Fruit fly (Drosophila melanogaster): ENCODE results near the gene CG13690.

The CG13690 gene

DNA sequence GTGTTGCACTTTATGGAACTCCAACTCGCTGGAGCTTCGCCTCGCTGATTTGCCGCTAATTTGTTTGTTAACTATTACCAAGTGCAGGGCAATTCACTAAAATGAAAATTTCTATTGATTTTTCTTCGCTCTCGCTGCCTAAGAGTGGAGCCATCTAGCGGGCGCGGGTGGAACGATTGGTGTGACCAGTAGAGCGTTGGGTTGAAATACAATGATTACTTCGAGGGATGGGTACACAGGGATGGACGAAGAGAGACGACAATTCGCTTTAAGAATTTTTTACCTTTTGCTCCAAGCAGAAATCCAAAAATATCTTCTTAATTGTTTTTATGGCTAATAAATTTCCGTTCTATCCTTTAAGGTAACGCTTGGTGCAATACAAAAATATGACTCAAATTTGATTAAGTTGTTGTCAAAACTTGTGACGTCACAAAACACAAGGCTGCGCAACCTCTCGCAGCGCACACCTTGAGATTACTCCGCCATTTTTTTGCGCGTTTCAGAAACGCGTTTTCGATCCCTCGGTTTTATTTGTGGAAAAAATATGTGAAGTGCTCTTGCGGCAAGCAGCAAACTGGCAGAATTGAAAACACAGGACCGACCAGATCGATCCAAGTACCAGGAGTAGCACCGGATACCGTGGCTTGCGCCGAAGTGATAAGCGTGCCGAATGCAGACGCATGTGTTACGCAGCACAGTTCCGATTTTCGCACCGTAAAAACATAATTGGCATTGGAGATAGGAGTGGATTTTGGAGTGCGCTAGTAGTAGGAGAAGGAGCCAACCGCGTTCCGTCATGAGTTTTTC lies 4.7 kb downstream of the CG13690 start, which contains the start of the genes AP-2alpha and ebi:
Gene AP-2alpha (minus strand): TSS at position 185 of the 807 bp plus-strand sequence.
Gene ebi (plus strand): TSS at position 475 of the 807 bp plus-strand sequence.
- TF ChIP-seq CG8319 (GFP tag; optimal IDR thresholded peaks at IDR 0.05), result peak; percentile 71
- no peak for TF ChIP-seq Eip93F (GFP tag; optimal IDR thresholded peaks at IDR 0.05)
- TF ChIP-seq CG34406 (GFP tag; optimal IDR thresholded peaks at IDR 0.05), result peak; percentile 81
- peak; percentile 90 for TF ChIP-seq CG11902 (GFP tag; optimal IDR thresholded peaks at IDR 0.05)
- peak; percentile 62 for TF ChIP-seq CG11762 (GFP tag; optimal IDR thresholded peaks at IDR 0.05; ENCODE audit: insufficient read depth)
- peak; percentile 84 for TF ChIP-seq eg (GFP tag; IDR thresholded peaks at IDR 0.05)
- peak; percentile 38 for TF ChIP-seq Blimp-1 (GFP tag; optimal IDR thresholded peaks at IDR 0.05)
- peak; percentile 83 for TF ChIP-seq net (GFP tag; optimal IDR thresholded peaks at IDR 0.05)
- TF ChIP-seq CG31627 (GFP tag; optimal IDR thresholded peaks at IDR 0.05), result peak; percentile 97
- peak; percentile 89 for TF ChIP-seq Sox102F (GFP tag; optimal IDR thresholded peaks at IDR 0.05)
- TF ChIP-seq CG32006 (GFP tag; optimal IDR thresholded peaks at IDR 0.05), result peak; percentile 88
- TF ChIP-seq CG6276 (GFP tag; optimal IDR thresholded peaks at IDR 0.05), result no peak
- peak; percentile 91 for TF ChIP-seq OdsH (GFP tag; optimal IDR thresholded peaks at IDR 0.05)
- peak; percentile 37 for TF ChIP-seq CG9139 (GFP tag; optimal IDR thresholded peaks at IDR 0.05)
- peak; percentile 74 for TF ChIP-seq CG1621 (tag; optimal IDR thresholded peaks at IDR 0.05)
- peak; percentile 74 for TF ChIP-seq vri (GFP tag; optimal IDR thresholded peaks at IDR 0.05)
- peak; percentile 89 for TF ChIP-seq Eip75B (GFP tag; optimal IDR thresholded peaks at IDR 0.05)
- TF ChIP-seq CG6163 (GFP tag; IDR thresholded peaks at IDR 0.05), result peak; percentile 80
- no peak for TF ChIP-seq CG16779 (tag; optimal IDR thresholded peaks at IDR 0.05)
- TF ChIP-seq salr (GFP tag; optimal IDR thresholded peaks at IDR 0.05), result peak; percentile 47 to 78
- TF ChIP-seq Ets21C (GFP tag; optimal IDR thresholded peaks at IDR 0.05), result peak; percentile 93
- peak; percentile 95 for TF ChIP-seq Eip78C (GFP tag)
- peak; percentile 87 for TF ChIP-seq achi (GFP tag; optimal IDR thresholded peaks at IDR 0.05)
- peak; percentile 4 for TF ChIP-seq CG6854 (GFP tag; optimal IDR thresholded peaks at IDR 0.05)
- peak; percentile 79 for TF ChIP-seq fkh (GFP tag; optimal IDR thresholded peaks at IDR 0.05)
- peak; percentile 20 for TF ChIP-seq Hr38 (GFP tag; optimal IDR thresholded peaks at IDR 0.05)
- TF ChIP-seq CG10669 (GFP tag; optimal IDR thresholded peaks at IDR 0.05), result peak; percentile 61
- peak; percentile 72 for TF ChIP-seq Lpt (GFP tag; optimal IDR thresholded peaks at IDR 0.05)
- peak; percentile 94 for TF ChIP-seq pdm3 (GFP tag; optimal IDR thresholded peaks at IDR 0.05)
- TF ChIP-seq Hr4 (GFP tag; optimal IDR thresholded peaks at IDR 0.05), result peak; percentile 88
- peak; percentile 78 for TF ChIP-seq CG8632 (GFP tag; optimal IDR thresholded peaks at IDR 0.05)
- peak; percentile 88 for TF ChIP-seq Met (GFP tag; optimal IDR thresholded peaks at IDR 0.05)
- TF ChIP-seq CG15336 (GFP tag; IDR thresholded peaks at IDR 0.05), result peak; percentile 77
- peak; percentile 67 for TF ChIP-seq CG7368 (GFP tag; optimal IDR thresholded peaks at IDR 0.05)
- TF ChIP-seq Sox15 (GFP tag; optimal IDR thresholded peaks at IDR 0.05), result peak; percentile 92
- peak; percentile 83 for TF ChIP-seq CG8119 (GFP tag; IDR thresholded peaks at IDR 0.05)
- peak; percentile 86 for TF ChIP-seq dac (GFP tag; optimal IDR thresholded peaks at IDR 0.05)
- peak; percentile 72 for TF ChIP-seq Ets96B (tag; optimal IDR thresholded peaks at IDR 0.05)
- TF ChIP-seq CG6808 (GFP tag; optimal IDR thresholded peaks at IDR 0.05), result peak; percentile 77
- TF ChIP-seq CG3032 (tag; optimal IDR thresholded peaks at IDR 0.05), result peak; percentile 85
- TF ChIP-seq Gug (GFP tag; IDR thresholded peaks at IDR 0.05), result peak; percentile 64
- TF ChIP-seq CG11294 (GFP tag; IDR thresholded peaks at IDR 0.05), result peak; percentile 58; the same call in 1 of the 2 replicates
- peak; percentile 48 for TF ChIP-seq spab (GFP tag; optimal IDR thresholded peaks at IDR 0.05)
- TF ChIP-seq CG3919 (GFP tag; optimal IDR thresholded peaks at IDR 0.05), result peak; percentile 82
- peak; percentile 94 for TF ChIP-seq lz (GFP tag; optimal IDR thresholded peaks at IDR 0.05)
- TF ChIP-seq esn (GFP tag; optimal IDR thresholded peaks at IDR 0.05), result peak; percentile 92
- TF ChIP-seq cyc (GFP tag; optimal IDR thresholded peaks at IDR 0.05), result peak; percentile 94
- peak; percentile 87 for TF ChIP-seq topi (GFP tag; optimal IDR thresholded peaks at IDR 0.05)
- peak; percentile 78 for TF ChIP-seq fd59A (GFP tag; optimal IDR thresholded peaks at IDR 0.05)
- peak; percentile 85 for TF ChIP-seq acj6 (GFP tag; optimal IDR thresholded peaks at IDR 0.05)
